Worm (Caenorhabditis elegans) whole organism, young adult: ENCODE results near the gene atf-6.

ENCODE experiments used
- B0035.1 ChIP-seq: sonication (generic microtip); optimal IDR thresholded peaks from 2 replicates; lab custom pipeline; 2016; ENCODE audit warnings: missing genetic modification characterization, mild to moderate bottlenecking, missing compliant biosample characterization, missing genotype, missing genetic modification reagents
- B0261.1 ChIP-seq: sonication (generic microtip); optimal IDR thresholded peaks from 2 replicates; lab custom pipeline; 2016; ENCODE audit warnings: mild to moderate bottlenecking, missing genetic modification characterization, moderate library complexity, missing compliant biosample characterization
- B0336.3 ChIP-seq: fragments of 200-800 bp; sonication (Bioruptor generic); IDR thresholded peaks from 2 replicates; pipeline ENCODE4 v1.3.6; 2022; ENCODE audit warnings: missing genetic modification characterization, missing compliant biosample characterization
- C06A6.2 ChIP-seq: fragments of 200-800 bp; sonication (Bioruptor generic); conservative IDR thresholded peaks from 2 replicates; pipeline ENCODE4 v1.3.6; 2022; ENCODE audit warnings: missing genetic modification characterization, missing compliant biosample characterization
- C17E4.6 ChIP-seq: fragments of 200-800 bp; sonication (Bioruptor generic); IDR thresholded peaks from 2 replicates; pipeline ENCODE4 v1.3.6; 2022; ENCODE audit warnings: missing genetic modification reagents, missing genetic modification characterization, missing compliant biosample characterization
- F22D6.2 ChIP-seq: sonication (generic microtip); optimal IDR thresholded peaks from 2 replicates; lab custom pipeline; 2016; ENCODE audit warnings: mild to moderate bottlenecking, missing genetic modification characterization, missing compliant biosample characterization
- F23B12.7 ChIP-seq: sonication (generic microtip); optimal IDR thresholded peaks from 2 replicates; lab custom pipeline; 2017; ENCODE audit warnings: missing genetic modification characterization, mild to moderate bottlenecking, missing compliant biosample characterization, antibody characterized with exemption, moderate library complexity; ENCODE audit not compliant: insufficient read depth
- F33H1.4 ChIP-seq: fragments of 200-800 bp; sonication (Bioruptor generic); IDR thresholded peaks from 2 replicates; pipeline ENCODE4 v1.3.6; 2022; ENCODE audit warnings: missing genetic modification reagents, missing genetic modification characterization, missing compliant biosample characterization
- K12H6.12 ChIP-seq: fragments of 200-800 bp; sonication (Bioruptor generic); optimal IDR thresholded peaks from 2 replicates; lab custom pipeline; 2018; ENCODE audit warnings: mild to moderate bottlenecking, missing genetic modification characterization, missing compliant biosample characterization
- Y67H2A.10 ChIP-seq: fragments of 200-800 bp; sonication (Bioruptor generic); conservative IDR thresholded peaks from 2 replicates; pipeline ENCODE4 v1.3.6; 2022; ENCODE audit warnings: missing genetic modification reagents, missing genetic modification characterization, missing compliant biosample characterization
- akir-1 ChIP-seq: fragments of 200-800 bp; sonication (Bioruptor generic); optimal IDR thresholded peaks from 2 replicates; lab custom pipeline; 2018; ENCODE audit warnings: mild to moderate bottlenecking, missing genetic modification characterization, moderate library complexity, missing compliant biosample characterization
- aptf-3 ChIP-seq: fragments of 200-800 bp; sonication (Bioruptor generic); IDR thresholded peaks from 2 replicates; pipeline ENCODE4 v1.3.6; 2022; ENCODE audit warnings: missing genetic modification characterization, missing compliant biosample characterization
- bed-2 ChIP-seq: fragments of 200-800 bp; sonication (Bioruptor generic); IDR thresholded peaks from 2 replicates; pipeline ENCODE4 v1.3.6; 2022; ENCODE audit warnings: missing genetic modification reagents, missing genetic modification characterization, missing compliant biosample characterization
- ccch-3 ChIP-seq: fragments of 200-800 bp; sonication (Bioruptor generic); optimal IDR thresholded peaks from 2 replicates; lab custom pipeline; 2018; ENCODE audit warnings: mild to moderate bottlenecking, missing genetic modification characterization, missing compliant biosample characterization
- cebp-1 ChIP-seq, 2 experiments: fragments of 200-800 bp in 1 of 2; sonication (Bioruptor generic) in 1 of 2; sonication (generic microtip) in 1 of 2; IDR thresholded peaks in 1 of 2; optimal IDR thresholded peaks in 1 of 2; 2 replicates each; pipeline versions ENCODE4 v1.3.6 to Lab custom; 2017 to 2022; ENCODE audit warnings: missing compliant biosample characterization in 2 of 2, missing genetic modification characterization in 2 of 2, mild to moderate bottlenecking in 1 of 2, missing genetic modification reagents in 1 of 2, moderate library complexity in 1 of 2
- ceh-100 ChIP-seq: fragments of 200-800 bp; sonication (Bioruptor generic); IDR thresholded peaks from 2 replicates; pipeline ENCODE4 v1.3.6; 2022; ENCODE audit warnings: missing genetic modification reagents, missing genetic modification characterization, missing compliant biosample characterization
- ceh-27 ChIP-seq: fragments of 200-800 bp; sonication (Bioruptor generic); optimal IDR thresholded peaks from 2 replicates; lab custom pipeline; 2018; ENCODE audit warnings: mild to moderate bottlenecking, missing genetic modification characterization, moderate library complexity, missing compliant biosample characterization
- ceh-79 ChIP-seq: sonication (generic microtip); optimal IDR thresholded peaks from 2 replicates; lab custom pipeline; 2017; ENCODE audit warnings: mild to moderate bottlenecking, missing genetic modification characterization, missing compliant biosample characterization
- chd-7 ChIP-seq: sonication (generic microtip); optimal IDR thresholded peaks from 2 replicates; lab custom pipeline; 2016; ENCODE audit warnings: mild to moderate bottlenecking, missing genetic modification characterization, moderate library complexity, missing compliant biosample characterization
- dox-1 ChIP-seq: fragments of 200-800 bp; sonication (Bioruptor generic); IDR thresholded peaks from 2 replicates; pipeline ENCODE4 v1.3.6; 2022; ENCODE audit warnings: missing genetic modification reagents, missing genetic modification characterization, missing compliant biosample characterization
- dpff-1 ChIP-seq: sonication (generic microtip); optimal IDR thresholded peaks from 2 replicates; lab custom pipeline; 2017; ENCODE audit warnings: mild to moderate bottlenecking, missing genetic modification characterization, missing compliant biosample characterization
- efl-1 ChIP-seq: fragments of 150-350 bp; optimal IDR thresholded peaks from 2 replicates; lab custom pipeline; 2014; ENCODE audit warnings: missing biosample characterization, missing genetic modification reagents, missing genetic modification characterization
- egl-44 ChIP-seq: fragments of 200-800 bp; sonication (Bioruptor generic); IDR thresholded peaks from 2 replicates; pipeline ENCODE4 v1.3.6; 2022; ENCODE audit warnings: missing genetic modification reagents, missing genetic modification characterization, missing compliant biosample characterization
- ets-4 ChIP-seq: fragments of 200-800 bp; sonication (Bioruptor generic); optimal IDR thresholded peaks from 2 replicates; lab custom pipeline; 2018; ENCODE audit warnings: mild to moderate bottlenecking, missing genetic modification characterization, missing compliant biosample characterization
- gei-17 ChIP-seq: fragments of 200-800 bp; sonication (Bioruptor generic); optimal IDR thresholded peaks from 2 replicates; lab custom pipeline; 2018; ENCODE audit warnings: mild to moderate bottlenecking, missing genetic modification characterization, missing compliant biosample characterization
- let-607 ChIP-seq, 2 experiments: fragments of 200-800 bp in 1 of 2; sonication (Bioruptor generic) in 1 of 2; sonication (generic microtip) in 1 of 2; optimal IDR thresholded peaks; 2 replicates each; lab custom pipeline; 2016 to 2018; ENCODE audit warnings: mild to moderate bottlenecking in 2 of 2, missing compliant biosample characterization in 2 of 2, missing genetic modification characterization in 2 of 2, moderate library complexity in 2 of 2, missing genotype in 1 of 2
- lsl-1 ChIP-seq: fragments of 200-800 bp; sonication (Bioruptor generic); optimal IDR thresholded peaks from 2 replicates; lab custom pipeline; 2018; ENCODE audit warnings: mild to moderate bottlenecking, missing genetic modification characterization, moderate library complexity, missing compliant biosample characterization
- madf-10 ChIP-seq: sonication (generic microtip); optimal IDR thresholded peaks from 2 replicates; lab custom pipeline; 2016; ENCODE audit warnings: mild to moderate bottlenecking, missing genetic modification characterization, missing compliant biosample characterization
- mcd-1 ChIP-seq: fragments of 200-800 bp; sonication (Bioruptor generic); IDR thresholded peaks from 2 replicates; pipeline ENCODE4 v1.3.6; 2022; ENCODE audit warnings: missing genetic modification reagents, missing genetic modification characterization, missing compliant biosample characterization
- mes-4 ChIP-seq: sonication (generic microtip); optimal IDR thresholded peaks from 2 replicates; lab custom pipeline; 2016; ENCODE audit warnings: missing genotype, missing genetic modification characterization, missing compliant biosample characterization
- nfyb-1 ChIP-seq: fragments of 200-800 bp; sonication (Bioruptor generic); IDR thresholded peaks from 2 replicates; pipeline ENCODE4 v1.3.6; 2022; ENCODE audit warnings: missing genetic modification reagents, missing genetic modification characterization, missing compliant biosample characterization
- nhr-27 ChIP-seq: fragments of 200-800 bp; sonication (Bioruptor generic); optimal IDR thresholded peaks from 2 replicates; lab custom pipeline; 2018; ENCODE audit warnings: mild to moderate bottlenecking, missing genetic modification characterization, moderate library complexity, missing compliant biosample characterization
- nhr-80 ChIP-seq: sonication (generic microtip); optimal IDR thresholded peaks from 2 replicates; lab custom pipeline; 2016; ENCODE audit warnings: missing genetic modification characterization, missing compliant biosample characterization
- nhr-90 ChIP-seq: sonication (generic microtip); optimal IDR thresholded peaks from 2 replicates; lab custom pipeline; 2016; ENCODE audit warnings: missing genotype, mild to moderate bottlenecking, missing genetic modification characterization, missing compliant biosample characterization
- rcor-1 ChIP-seq: fragments of 200-800 bp; sonication (Bioruptor generic); IDR thresholded peaks from 2 replicates; pipeline ENCODE4 v1.3.6; 2022; ENCODE audit warnings: missing genetic modification reagents, missing genetic modification characterization, missing compliant biosample characterization
- repo-1 ChIP-seq: sonication (generic microtip); optimal IDR thresholded peaks from 2 replicates; lab custom pipeline; 2017; ENCODE audit warnings: mild to moderate bottlenecking, missing genetic modification characterization, missing compliant biosample characterization
- snpc-1.1 ChIP-seq: sonication (generic microtip); optimal IDR thresholded peaks from 2 replicates; lab custom pipeline; 2017; ENCODE audit warnings: missing genetic modification characterization, mild to moderate bottlenecking, missing compliant biosample characterization, antibody characterized with exemption, moderate library complexity, missing genotype, missing genetic modification reagents; ENCODE audit not compliant: insufficient read depth
- snpc-1.3 ChIP-seq: sonication (generic microtip); optimal IDR thresholded peaks from 2 replicates; lab custom pipeline; 2017; ENCODE audit warnings: missing genetic modification characterization, mild to moderate bottlenecking, missing compliant biosample characterization, antibody characterized with exemption, moderate library complexity, missing genotype, missing genetic modification reagents; ENCODE audit not compliant: insufficient read depth
- snpc-3.4 ChIP-seq: sonication (generic microtip); optimal IDR thresholded peaks from 2 replicates; lab custom pipeline; 2017; ENCODE audit warnings: missing genetic modification characterization, mild to moderate bottlenecking, missing compliant biosample characterization, antibody characterized with exemption, moderate library complexity, missing genotype, missing genetic modification reagents
- snpc-4 ChIP-seq, 5 experiments: fragments of 150-350 bp in 1 of 5; sonication (generic microtip) in 4 of 5; optimal IDR thresholded peaks; 2 replicates each; lab custom pipeline; 2014 to 2018; ENCODE audit warnings: missing genetic modification characterization in 5 of 5, missing biosample characterization in 3 of 5, antibody characterized with exemption in 2 of 5, mild to moderate bottlenecking in 2 of 5, missing compliant biosample characterization in 2 of 5, missing genotype in 2 of 5, moderate library complexity in 2 of 5, missing genetic modification reagents in 1 of 5
- tbp1 ChIP-seq: fragments of 200-800 bp; sonication (Bioruptor generic); optimal IDR thresholded peaks from 2 replicates; lab custom pipeline; 2018; ENCODE audit warnings: mild to moderate bottlenecking, missing genetic modification characterization, missing compliant biosample characterization
- unc-62 ChIP-seq: fragments of 150-350 bp; optimal IDR thresholded peaks from 2 replicates; lab custom pipeline; 2014; ENCODE audit warnings: missing biosample characterization, missing genetic modification reagents, missing genetic modification characterization
- zfh-2 ChIP-seq: fragments of 200-800 bp; sonication (Bioruptor generic); conservative IDR thresholded peaks from 2 replicates; pipeline ENCODE4 v1.3.6; 2022; ENCODE audit warnings: missing genetic modification reagents, missing genetic modification characterization, missing compliant biosample characterization
- ztf-18 ChIP-seq: sonication (generic microtip); optimal IDR thresholded peaks from 2 replicates; lab custom pipeline; 2016; ENCODE audit warnings: missing genotype, mild to moderate bottlenecking, missing genetic modification characterization, missing compliant biosample characterization
- ztf-25 ChIP-seq: fragments of 200-800 bp; sonication (Bioruptor generic); IDR thresholded peaks from 2 replicates; pipeline ENCODE4 v1.3.6; 2022; ENCODE audit warnings: missing genetic modification reagents, missing genetic modification characterization, missing compliant biosample characterization
- ztf-6 ChIP-seq: fragments of 200-800 bp; sonication (Bioruptor generic); IDR thresholded peaks from 2 replicates; pipeline ENCODE4 v1.3.6; 2022; ENCODE audit warnings: missing genetic modification reagents, missing genetic modification characterization, missing compliant biosample characterization

Gene atf-6

DNA sequence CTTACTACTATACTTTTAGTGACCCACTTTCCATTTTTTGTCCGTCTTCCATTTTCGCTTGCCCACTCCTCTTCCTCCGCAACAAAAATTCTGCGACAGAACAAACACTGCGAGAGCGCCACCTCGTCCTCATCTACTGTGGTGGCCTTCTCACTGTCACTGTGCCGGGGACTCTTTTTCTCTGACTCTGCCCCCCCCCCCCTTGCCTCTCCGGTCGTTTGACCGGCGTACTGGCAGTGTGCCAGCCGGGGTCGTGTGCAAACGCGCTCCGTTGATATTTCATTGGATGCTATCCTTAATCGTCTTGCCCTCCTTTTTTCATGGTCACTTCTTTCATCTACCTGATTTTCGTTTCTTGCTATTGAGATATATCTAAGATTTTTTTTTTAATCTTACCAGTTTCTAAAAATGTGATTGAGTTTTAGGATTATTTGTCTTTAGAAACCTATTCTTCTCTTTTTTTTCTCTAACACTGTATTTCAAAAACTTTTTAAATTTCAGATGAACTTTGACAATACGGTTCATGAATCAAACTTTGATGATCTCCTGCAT is at the start of gene atf-6:
Gene atf-6 (plus strand): TSS at position 502 of the 552 bp plus-strand sequence.
- no peak for TF ChIP-seq snpc-1.3 (tag; lab: Kevin White, UChicago)
- TF ChIP-seq snpc-1.1 (tag; lab: Kevin White, UChicago): no peak
- no peak for TF ChIP-seq cebp-1 (GFP tag; IDR thresholded peaks at IDR 0.05; lab: Robert Waterston, UW)
- TF ChIP-seq cebp-1 (tag; optimal IDR thresholded peaks at IDR 0.05; lab: Kevin White, UChicago): no peak
- TF ChIP-seq aptf-3 (GFP tag; lab: Robert Waterston, UW): no peak
- 0 out of 2 replicates have a peak, but pooled peaks have one; percentile 40 for TF ChIP-seq bed-2 (GFP tag; lab: Robert Waterston, UW)
- TF ChIP-seq gei-17: peak; percentile 70
- no peak for TF ChIP-seq dpff-1 (tag; lab: Kevin White, UChicago)
- peak; percentile 97 for TF ChIP-seq nhr-80
- TF ChIP-seq repo-1: no peak
- TF ChIP-seq unc-62 (GFP tag; lab: Kevin White, UChicago): no peak
- peak; percentile 58; the same call in 1 of the 2 replicates for TF ChIP-seq ztf-6 (GFP tag; lab: Robert Waterston, UW)
- peak; percentile 57; the same call in 1 of the 2 replicates for TF ChIP-seq C06A6.2 (GFP tag; lab: Robert Waterston, UW)
- TF ChIP-seq mes-4 (tag; lab: Kevin White, UChicago): no peak
- TF ChIP-seq ztf-25 (GFP tag; lab: Robert Waterston, UW): 0 out of 2 replicates have a peak, but pooled peaks have one; percentile 44
- TF ChIP-seq nhr-27 (tag; lab: Kevin White, UChicago): peak; percentile 3
- TF ChIP-seq let-607 (tag; optimal IDR thresholded peaks at IDR 0.05; lab: Kevin White, UChicago): peak; percentile 41 to 51
- no peak for TF ChIP-seq C17E4.6
- TF ChIP-seq ztf-18 (tag; lab: Kevin White, UChicago): peak; percentile 64
- TF ChIP-seq akir-1 (GFP tag; lab: Kevin White, UChicago): no peak
- TF ChIP-seq ceh-100 (GFP tag; lab: Robert Waterston, UW): no peak
- peak; percentile 59; the same call in 1 of the 2 replicates for TF ChIP-seq B0336.3 (GFP tag; lab: Robert Waterston, UW)
- TF ChIP-seq lsl-1: no peak
- TF ChIP-seq K12H6.12 (tag; lab: Kevin White, UChicago): peak; percentile 96
- TF ChIP-seq Y67H2A.10 (GFP tag; lab: Robert Waterston, UW): no peak
- no peak for TF ChIP-seq snpc-3.4 (tag; lab: Kevin White, UChicago)
- peak; percentile 99 for TF ChIP-seq zfh-2 (GFP tag; lab: Robert Waterston, UW)
- TF ChIP-seq ceh-27 (GFP tag; lab: Kevin White, UChicago): peak; percentile 88
- TF ChIP-seq ets-4 (GFP tag; lab: Kevin White, UChicago): peak; percentile 80
- TF ChIP-seq nfyb-1 (GFP tag; lab: Robert Waterston, UW): no peak
- no peak for TF ChIP-seq F33H1.4 (GFP tag; lab: Robert Waterston, UW)
- TF ChIP-seq mcd-1 (GFP tag; lab: Robert Waterston, UW): peak; percentile 97
- peak; percentile 37 for TF ChIP-seq F23B12.7 (tag; lab: Kevin White, UChicago)
- TF ChIP-seq tbp1 (GFP tag; lab: Kevin White, UChicago): peak; percentile 42
- no peak for TF ChIP-seq snpc-4 (GFP tag; optimal IDR thresholded peaks at IDR 0.05; lab: Kevin White, UChicago)
- TF ChIP-seq snpc-4 (tag; optimal IDR thresholded peaks at IDR 0.05; lab: Kevin White, UChicago): peak in 1 of 4 experiments; percentile 27
- TF ChIP-seq B0035.1: no peak
- TF ChIP-seq egl-44 (GFP tag; lab: Robert Waterston, UW): peak; percentile 71; the same call in 1 of the 2 replicates
- peak; percentile 39 for TF ChIP-seq nhr-90
- TF ChIP-seq madf-10: peak; percentile 55
- peak; percentile 41; the same call in 1 of the 2 replicates for TF ChIP-seq rcor-1 (GFP tag; lab: Robert Waterston, UW)
- TF ChIP-seq efl-1: no peak
- peak; percentile 65 for TF ChIP-seq chd-7
- peak; percentile 92 for TF ChIP-seq dox-1 (GFP tag; lab: Robert Waterston, UW)
- TF ChIP-seq F22D6.2: peak; percentile 2
- TF ChIP-seq ceh-79 (tag; lab: Kevin White, UChicago): no peak
- TF ChIP-seq ccch-3 (GFP tag; lab: Kevin White, UChicago): no peak
- peak; percentile 7 for TF ChIP-seq B0261.1 (tag; lab: Kevin White, UChicago)
